Fruit fly (Drosophila melanogaster) whole organism, adult: Measurements from ENCODE around the gene CG14022.

ENCODE experiments used
- CG1620 ChIP-seq: fragments of 200-800 bp; sonication (Bioruptor generic); optimal IDR thresholded peaks from 2 replicates; lab custom pipeline; 2016; ENCODE audit warnings: missing biosample characterization, missing genetic modification characterization
- CG5204 ChIP-seq: fragments of 200-800 bp; sonication (Bioruptor generic); optimal IDR thresholded peaks from 2 replicates; lab custom pipeline; 2016; ENCODE audit warnings: missing biosample characterization, missing genetic modification characterization
- Mnt ChIP-seq: fragments of 200-800 bp; sonication (Bioruptor generic); optimal IDR thresholded peaks from 2 replicates; lab custom pipeline; 2016; ENCODE audit warnings: missing biosample characterization, mild to moderate bottlenecking, missing genetic modification characterization
- bab1 ChIP-seq: fragments of 200-800 bp; sonication (Bioruptor generic); optimal IDR thresholded peaks from 3 replicates; lab custom pipeline; 2019; ENCODE audit warnings: missing biosample characterization, mild to moderate bottlenecking, missing genetic modification characterization, moderate library complexity
- kay ChIP-seq: fragments of 200-800 bp; sonication (Bioruptor generic); peaks from one replicate; lab custom pipeline; 2016; ENCODE audit warnings: missing biosample characterization, missing genetic modification characterization, borderline replicate concordance
- ovo ChIP-seq: fragments of 200-800 bp; sonication (Bioruptor generic); optimal IDR thresholded peaks from 2 replicates; lab custom pipeline; 2016; ENCODE audit warnings: missing biosample characterization, missing genetic modification characterization
- tj ChIP-seq: fragments of 200-800 bp; sonication (Bioruptor generic); optimal IDR thresholded peaks from 3 replicates; lab custom pipeline; 2017; ENCODE audit warnings: missing biosample characterization, mild to moderate bottlenecking, missing genetic modification characterization, moderate library complexity
- toe ChIP-seq: fragments of 200-800 bp; sonication (Bioruptor generic); optimal IDR thresholded peaks from 2 replicates; lab custom pipeline; 2016; ENCODE audit warnings: missing biosample characterization, missing genetic modification characterization

- TF ChIP-seq Mnt (GFP tag; lab: Kevin White, UChicago) (peak; percentile 15), ovo (GFP tag; lab: Kevin White, UChicago) (peak; percentile 11), kay (peak; percentile 92), CG5204 (GFP tag; lab: Kevin White, UChicago) (no peak), bab1 (GFP tag; lab: Kevin White, UChicago) (no peak), CG1620 (GFP tag; lab: Kevin White, UChicago) (no peak), toe (GFP tag; lab: Kevin White, UChicago) (no peak), tj (GFP tag; lab: Kevin White, UChicago) (no peak)
These were observed 24.3 kb downstream of the CG14022 start for dm6 chr2L:5304367-5304766.
